Fruit fly (Drosophila melanogaster) S2 (cell line): ENCODE measurements around the gene Dtg.

ENCODE experiments used
- CG8478 ChIP-seq: fragments of >200 bp; optimal IDR thresholded peaks from 2 replicates; lab custom pipeline; 2018
- CTCF ChIP-seq, 2 experiments: fragments of >200 bp; optimal IDR thresholded peaks; 2 replicates each; lab custom pipeline; 2018

DNA sequence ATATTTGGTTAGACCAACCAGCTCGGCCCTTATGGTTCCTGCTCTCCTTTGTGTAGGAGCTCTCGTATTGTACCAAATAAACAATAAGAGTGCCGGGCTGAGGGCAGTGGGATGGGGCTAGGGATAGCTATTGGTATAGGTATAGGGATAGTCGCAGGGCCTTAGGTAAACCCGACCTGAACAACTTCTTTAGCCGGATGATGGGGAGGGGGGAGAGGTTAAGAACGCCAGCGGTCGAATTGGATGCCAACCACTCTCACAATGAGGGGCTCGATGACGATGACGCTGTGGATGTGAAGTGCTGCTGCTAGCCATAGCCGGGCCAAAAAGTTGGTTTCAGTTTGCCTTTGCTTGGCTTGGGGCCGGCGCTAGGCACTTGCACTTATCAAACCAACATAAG, 510 bp upstream of the Dtg start:
- no peak for TF ChIP-seq CTCF (optimal IDR thresholded peaks at IDR 0.05; lab: Kevin White, UChicago)
- no peak for TF ChIP-seq CG8478
